Fruit fly (Drosophila melanogaster) whole organism, embryonic: Measurements from ENCODE around the gene blot.

Experiments
- B-H2 ChIP-seq: fragments of 200-800 bp; sonication (Bioruptor generic); optimal IDR thresholded peaks from 2 replicates; lab custom pipeline; 2018; ENCODE audit warnings: missing biosample characterization, mild to moderate bottlenecking, missing genetic modification characterization
- Blimp-1 ChIP-seq: fragments of 200-800 bp; sonication (Bioruptor generic); optimal IDR thresholded peaks from 3 replicates; lab custom pipeline; 2018; ENCODE audit warnings: missing biosample characterization, missing genetic modification characterization, mild to moderate bottlenecking, moderate library complexity, missing genetic modification reagents
- CG10431 ChIP-seq: fragments of 200-800 bp; sonication (Bioruptor generic); optimal IDR thresholded peaks from 3 replicates; lab custom pipeline; 2018; ENCODE audit warnings: missing biosample characterization, mild to moderate bottlenecking, missing genetic modification characterization
- CG11695 ChIP-seq: fragments of 200-800 bp; sonication (Bioruptor generic); IDR thresholded peaks from 3 replicates; pipeline ENCODE4 v1.3.6; 2022; ENCODE audit warnings: missing biosample characterization, missing genetic modification characterization
- CG12659 ChIP-seq: fragments of 200-800 bp; sonication (Bioruptor generic); optimal IDR thresholded peaks from 3 replicates; lab custom pipeline; 2017; ENCODE audit warnings: mild to moderate bottlenecking, missing biosample characterization, missing genetic modification reagents, missing genetic modification characterization
- CG13296 ChIP-seq: fragments of 200-800 bp; sonication (Bioruptor generic); optimal IDR thresholded peaks from 3 replicates; lab custom pipeline; 2018; ENCODE audit warnings: missing biosample characterization, mild to moderate bottlenecking, missing genetic modification characterization
- CG13424 ChIP-seq: fragments of 200-800 bp; sonication (Bioruptor generic); optimal IDR thresholded peaks from 2 replicates; lab custom pipeline; 2019; ENCODE audit warnings: missing biosample characterization, mild to moderate bottlenecking, missing genetic modification characterization, moderate library complexity
- CG13624 ChIP-seq: fragments of 200-800 bp; sonication (Bioruptor generic); optimal IDR thresholded peaks from 2 replicates; lab custom pipeline; 2016; ENCODE audit warnings: missing biosample characterization, missing genetic modification characterization
- CG15269 ChIP-seq: fragments of 200-800 bp; sonication (Bioruptor generic); optimal IDR thresholded peaks from 2 replicates; lab custom pipeline; 2018; ENCODE audit warnings: missing biosample characterization, mild to moderate bottlenecking, missing genetic modification characterization, moderate library complexity
- CG15514 ChIP-seq: fragments of 200-800 bp; sonication (Bioruptor generic); optimal IDR thresholded peaks from 3 replicates; lab custom pipeline; 2017; ENCODE audit warnings: missing biosample characterization, missing genetic modification characterization, mild to moderate bottlenecking, moderate library complexity, missing genetic modification reagents
- CG17359 ChIP-seq: fragments of 200-800 bp; sonication (Bioruptor generic); optimal IDR thresholded peaks from 3 replicates; lab custom pipeline; 2018; ENCODE audit warnings: missing biosample characterization, mild to moderate bottlenecking, missing genetic modification characterization, moderate library complexity
- CG17361 ChIP-seq: fragments of 200-800 bp; sonication (Bioruptor generic); IDR thresholded peaks from 3 replicates; pipeline ENCODE4 v1.3.6; 2022; ENCODE audit warnings: missing biosample characterization, missing genetic modification characterization
- CG31441 ChIP-seq: fragments of 200-800 bp; sonication (Bioruptor generic); IDR thresholded peaks from 2 replicates; pipeline ENCODE4 v1.3.6; 2022; ENCODE audit warnings: missing biosample characterization, missing genetic modification characterization
- CG4424 ChIP-seq: fragments of 200-800 bp; sonication (Bioruptor generic); optimal IDR thresholded peaks from 3 replicates; lab custom pipeline; 2016; ENCODE audit warnings: missing biosample characterization, missing genetic modification characterization
- CG6689 ChIP-seq: fragments of 200-800 bp; sonication (Bioruptor generic); IDR thresholded peaks from 2 replicates; pipeline ENCODE4 v1.3.6; 2022; ENCODE audit warnings: missing biosample characterization, missing genetic modification characterization
- CG7556 ChIP-seq: fragments of 200-800 bp; sonication (Bioruptor generic); optimal IDR thresholded peaks from 2 replicates; lab custom pipeline; 2017; ENCODE audit warnings: missing biosample characterization, mild to moderate bottlenecking, missing genetic modification characterization
- CG7786 ChIP-seq: fragments of 200-800 bp; sonication (Bioruptor generic); optimal IDR thresholded peaks from 2 replicates; lab custom pipeline; 2016; ENCODE audit warnings: missing biosample characterization, missing genetic modification characterization
- CG7839 ChIP-seq: fragments of 200-800 bp; sonication (Bioruptor generic); optimal IDR thresholded peaks from 3 replicates; lab custom pipeline; 2018; ENCODE audit warnings: missing biosample characterization, mild to moderate bottlenecking, missing genetic modification characterization, moderate library complexity
- CG9215 ChIP-seq: fragments of 200-800 bp; sonication (Bioruptor generic); IDR thresholded peaks from 2 replicates; pipeline ENCODE4 v1.3.6; 2022; ENCODE audit warnings: missing biosample characterization, missing genetic modification characterization
- CG9727 ChIP-seq: fragments of 200-800 bp; sonication (Bioruptor generic); optimal IDR thresholded peaks from 3 replicates; lab custom pipeline; 2017; ENCODE audit warnings: missing biosample characterization, mild to moderate bottlenecking, missing genetic modification characterization
- Chrac-16 ChIP-seq: fragments of 200-800 bp; sonication (Bioruptor generic); optimal IDR thresholded peaks from 3 replicates; lab custom pipeline; 2016; ENCODE audit warnings: missing biosample characterization, missing genetic modification characterization
- CoRest ChIP-seq: fragments of 200-800 bp; sonication (Bioruptor generic); optimal IDR thresholded peaks from 3 replicates; lab custom pipeline; 2018; ENCODE audit warnings: missing biosample characterization, mild to moderate bottlenecking, missing genetic modification characterization, moderate library complexity
- D ChIP-seq, 2 experiments: fragments of 200-800 bp in 1 of 2; fragments of >200 bp in 1 of 2; sonication (Bioruptor generic) in 1 of 2; optimal IDR thresholded peaks; 2 replicates in 1 of 2; 3 replicates in 1 of 2; lab custom pipeline; 2017; ENCODE audit warnings: mild to moderate bottlenecking in 1 of 2, missing biosample characterization in 1 of 2, missing genetic modification characterization in 1 of 2, missing genetic modification reagents in 1 of 2
- Dek ChIP-seq: fragments of 200-800 bp; sonication (Bioruptor generic); optimal IDR thresholded peaks from 3 replicates; lab custom pipeline; 2019; ENCODE audit warnings: missing biosample characterization, mild to moderate bottlenecking, missing genetic modification characterization, moderate library complexity
- Dp ChIP-seq: fragments of 200-800 bp; sonication (Bioruptor generic); optimal IDR thresholded peaks from 2 replicates; lab custom pipeline; 2018; ENCODE audit warnings: missing biosample characterization, mild to moderate bottlenecking, missing genetic modification characterization, moderate library complexity
- Fer1 ChIP-seq: fragments of 200-800 bp; sonication (Bioruptor generic); optimal IDR thresholded peaks from 2 replicates; lab custom pipeline; 2017; ENCODE audit warnings: missing biosample characterization, mild to moderate bottlenecking, missing genetic modification characterization
- Fer2 ChIP-seq: fragments of 200-800 bp; sonication (Bioruptor generic); optimal IDR thresholded peaks from 2 replicates; lab custom pipeline; 2018; ENCODE audit warnings: missing biosample characterization, mild to moderate bottlenecking, missing genetic modification characterization, moderate library complexity
- HHEX ChIP-seq: fragments of 200-800 bp; sonication (Bioruptor generic); optimal IDR thresholded peaks from 3 replicates; lab custom pipeline; 2017; ENCODE audit warnings: missing biosample characterization, mild to moderate bottlenecking, missing genetic modification characterization, missing genetic modification reagents
- Hr3 ChIP-seq: fragments of 200-800 bp; sonication (Bioruptor generic); optimal IDR thresholded peaks from 3 replicates; lab custom pipeline; 2016; ENCODE audit warnings: missing biosample characterization, missing genetic modification characterization
- Myb ChIP-seq: fragments of 200-800 bp; sonication (Bioruptor generic); optimal IDR thresholded peaks from 2 replicates; lab custom pipeline; 2016; ENCODE audit warnings: missing biosample characterization, missing genetic modification characterization
- Nf-YC ChIP-seq: fragments of 200-800 bp; optimal IDR thresholded peaks from 3 replicates; lab custom pipeline; 2019; ENCODE audit warnings: missing biosample characterization, mild to moderate bottlenecking, missing genetic modification characterization, moderate library complexity
- Oli ChIP-seq: fragments of 200-800 bp; sonication (Bioruptor generic); optimal IDR thresholded peaks from 2 replicates; lab custom pipeline; 2018; ENCODE audit warnings: missing biosample characterization, mild to moderate bottlenecking, missing genetic modification characterization, moderate library complexity
- Ptx1 ChIP-seq: fragments of 200-800 bp; sonication (Bioruptor generic); IDR thresholded peaks from 2 replicates; pipeline ENCODE4 v1.3.6; 2022; ENCODE audit warnings: missing biosample characterization, missing genetic modification characterization
- Rfx ChIP-seq: fragments of 200-800 bp; sonication (Bioruptor generic); IDR thresholded peaks from 2 replicates; pipeline ENCODE4 v1.3.6; 2022; ENCODE audit warnings: missing biosample characterization, missing genetic modification characterization
- btn ChIP-seq: fragments of 200-800 bp; sonication (Bioruptor generic); optimal IDR thresholded peaks from 2 replicates; lab custom pipeline; 2016; ENCODE audit warnings: missing biosample characterization, missing genetic modification characterization
- dmrt99B ChIP-seq: fragments of 200-800 bp; sonication (Bioruptor generic); optimal IDR thresholded peaks from 2 replicates; lab custom pipeline; 2018; ENCODE audit warnings: missing biosample characterization, mild to moderate bottlenecking, missing genetic modification characterization, moderate library complexity
- esg ChIP-seq: fragments of 200-800 bp; sonication (Bioruptor generic); conservative IDR thresholded peaks from 2 replicates; pipeline ENCODE4 v1.3.6; 2022; ENCODE audit warnings: missing biosample characterization, missing genetic modification characterization
- gem ChIP-seq: fragments of 200-800 bp; sonication (Bioruptor generic); optimal IDR thresholded peaks from 2 replicates; lab custom pipeline; 2019; ENCODE audit warnings: missing biosample characterization, mild to moderate bottlenecking, missing genetic modification characterization, moderate library complexity
- gsb-n ChIP-seq: fragments of 200-800 bp; sonication (Bioruptor generic); optimal IDR thresholded peaks from 3 replicates; lab custom pipeline; 2018; ENCODE audit warnings: missing biosample characterization, mild to moderate bottlenecking, missing genetic modification characterization
- hkb ChIP-seq, 2 experiments: fragments of 200-800 bp in 1 of 2; fragments of >200 bp in 1 of 2; sonication (Bioruptor generic) in 1 of 2; IDR thresholded peaks in 1 of 2; optimal IDR thresholded peaks in 1 of 2; 2 replicates each; pipeline versions ENCODE4 v1.3.6 to Lab custom; 2017 to 2022; ENCODE audit warnings: missing biosample characterization in 1 of 2, missing genetic modification characterization in 1 of 2
- lab ChIP-seq: fragments of 200-800 bp; sonication (Bioruptor generic); optimal IDR thresholded peaks from 3 replicates; lab custom pipeline; 2017; ENCODE audit warnings: missing biosample characterization, missing genetic modification characterization, mild to moderate bottlenecking, moderate library complexity, missing genetic modification reagents
- nau ChIP-seq: fragments of 200-800 bp; sonication (Bioruptor generic); optimal IDR thresholded peaks from 3 replicates; lab custom pipeline; 2017; ENCODE audit warnings: missing biosample characterization, mild to moderate bottlenecking, missing genetic modification characterization, missing genetic modification reagents
- prd ChIP-seq, 3 experiments: fragments of >200 bp in 2 of 3; fragments of 200-800 bp in 1 of 3; sonication (Bioruptor generic) in 1 of 3; optimal IDR thresholded peaks in 2 of 3; IDR thresholded peaks in 1 of 3; 2 replicates in 2 of 3; 3 replicates in 1 of 3; pipeline versions ENCODE4 v1.3.6 to Lab custom; 2017 to 2022; ENCODE audit warnings: missing biosample characterization in 1 of 3, missing genetic modification characterization in 1 of 3
- rib ChIP-seq: fragments of 200-800 bp; sonication (Bioruptor generic); IDR thresholded peaks from 2 replicates; pipeline ENCODE4 v1.3.6; 2022; ENCODE audit warnings: missing biosample characterization, missing genetic modification characterization
- slbo ChIP-seq: fragments of 200-800 bp; sonication (Bioruptor generic); IDR thresholded peaks from 2 replicates; pipeline ENCODE4 v1.3.6; 2022; ENCODE audit warnings: missing biosample characterization, missing genetic modification characterization
- sug ChIP-seq: fragments of 200-800 bp; optimal IDR thresholded peaks from 2 replicates; lab custom pipeline; 2019; ENCODE audit warnings: missing biosample characterization, mild to moderate bottlenecking, missing genetic modification characterization, moderate library complexity
- tap ChIP-seq: fragments of 200-800 bp; optimal IDR thresholded peaks from 3 replicates; lab custom pipeline; 2019; ENCODE audit warnings: missing biosample characterization, mild to moderate bottlenecking, missing genetic modification characterization, moderate library complexity
- tio ChIP-seq: fragments of 200-800 bp; sonication (Bioruptor generic); optimal IDR thresholded peaks from 2 replicates; lab custom pipeline; 2017; ENCODE audit warnings: missing biosample characterization, missing genetic modification characterization, inconsistent platforms

The blot gene

DNA sequence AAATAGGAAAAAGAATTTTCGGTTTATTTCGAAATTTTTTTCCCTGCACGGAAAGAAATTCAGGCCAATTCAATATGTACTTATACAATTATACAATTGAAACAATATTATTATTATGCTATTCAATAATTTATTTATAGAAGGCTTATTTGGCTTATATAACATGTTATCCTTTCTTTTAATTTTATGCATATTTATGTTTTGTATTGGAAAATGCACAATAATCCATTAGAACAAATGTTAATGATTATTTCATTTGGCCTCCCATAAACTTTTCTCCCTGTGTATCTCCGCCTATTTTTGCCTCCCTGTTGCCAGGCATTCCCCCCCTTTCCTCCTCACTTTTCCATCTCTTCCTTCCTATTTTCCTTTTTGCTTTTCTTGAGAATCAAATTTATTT lies 26.6 kb upstream of the blot start (continued):
- TF ChIP-seq gsb-n (tag; lab: Kevin White, UChicago) (no peak), CG15269 (peak; percentile 17), CG6689 (GFP tag; lab: Robert Waterston, UW) (peak; percentile 38), Blimp-1 (peak; percentile 7), CG13624 (GFP tag; lab: Kevin White, UChicago) (no peak), dmrt99B (tag; lab: Kevin White, UChicago) (peak; percentile 49), esg (GFP tag; lab: Robert Waterston, UW) (0 out of 2 replicates have a peak, but pooled peaks have one; percentile 7), btn (GFP tag; lab: Kevin White, UChicago) (no peak), slbo (GFP tag; lab: Robert Waterston, UW) (peak; percentile 52), prd (optimal IDR thresholded peaks at IDR 0.05; lab: Kevin White, UChicago) (no peak), prd (GFP tag; IDR thresholded peaks at IDR 0.05; lab: Robert Waterston, UW) (0 out of 3 replicates have a peak, but pooled peaks have one; percentile 36), CG17359 (peak; percentile 8), Fer2 (tag; lab: Kevin White, UChicago) (no peak), Nf-YC (tag; lab: Kevin White, UChicago) (peak; percentile 6), tap (tag; lab: Kevin White, UChicago) (peak; percentile 20), hkb (optimal IDR thresholded peaks at IDR 0.05; lab: Kevin White, UChicago) (no peak), hkb (GFP tag; IDR thresholded peaks at IDR 0.05; lab: Robert Waterston, UW) (peak; percentile 26; the same call in 1 of the 2 replicates), CG15514 (GFP tag; lab: Kevin White, UChicago) (peak; percentile 18), Dp (no peak), CG31441 (GFP tag; lab: Robert Waterston, UW) (peak; percentile 31; the same call in 1 of the 2 replicates), Oli (tag; lab: Kevin White, UChicago) (peak; percentile 16), Fer1 (peak; percentile 53), nau (GFP tag; lab: Kevin White, UChicago) (no peak), CG11695 (GFP tag; lab: Robert Waterston, UW) (peak; percentile 47; the same call in 1 of the 3 replicates), CG12659 (GFP tag; lab: Kevin White, UChicago) (peak; percentile 30), Ptx1 (GFP tag; lab: Robert Waterston, UW) (peak; percentile 47; the same call in 1 of the 2 replicates), CG10431 (GFP tag; lab: Kevin White, UChicago) (no peak), CG4424 (GFP tag; lab: Kevin White, UChicago) (peak; percentile 17), HHEX (GFP tag; lab: Kevin White, UChicago) (peak; percentile 14), D (optimal IDR thresholded peaks at IDR 0.05; lab: Kevin White, UChicago) (no peak), D (GFP tag; optimal IDR thresholded peaks at IDR 0.05; lab: Kevin White, UChicago) (no peak), lab (GFP tag; lab: Kevin White, UChicago) (peak; percentile 68), tio (GFP tag; lab: Kevin White, UChicago) (peak; percentile 19), CG13424 (tag; lab: Kevin White, UChicago) (peak; percentile 44), CG7839 (tag; lab: Kevin White, UChicago) (peak; percentile 58), Dek (tag; lab: Kevin White, UChicago) (peak; percentile 19), CG9727 (GFP tag; lab: Kevin White, UChicago) (peak; percentile 54), CoRest (peak; percentile 38), CG7786 (GFP tag; lab: Kevin White, UChicago) (no peak), Myb (no peak), CG17361 (GFP tag; lab: Robert Waterston, UW) (peak; percentile 55; the same call in 2 of the 3 replicates), B-H2 (no peak), CG9215 (GFP tag; lab: Robert Waterston, UW) (peak; percentile 16; the same call in 1 of the 2 replicates), CG13296 (GFP tag; lab: Kevin White, UChicago) (peak; percentile 25), rib (GFP tag; lab: Robert Waterston, UW) (no peak), CG7556 (GFP tag; lab: Kevin White, UChicago) (peak; percentile 78), gem (peak; percentile 63), Chrac-16 (GFP tag; lab: Kevin White, UChicago) (no peak), Rfx (GFP tag; lab: Robert Waterston, UW) (0 out of 2 replicates have a peak, but pooled peaks have one; percentile 17), sug (peak; percentile 33), Hr3 (GFP tag; lab: Kevin White, UChicago) (peak; percentile 14)
